Fruit fly (Drosophila melanogaster) whole organism, wandering third instar larva: Measurements from ENCODE around the gene Dif.

Experiments
- CG32264 ChIP-seq: fragments of 200-800 bp; sonication (Bioruptor generic); optimal IDR thresholded peaks from 2 replicates; lab custom pipeline; 2016; ENCODE audit warnings: missing biosample characterization, missing genetic modification characterization
- CG9705 ChIP-seq: fragments of 200-800 bp; sonication (Bioruptor generic); optimal IDR thresholded peaks from 2 replicates; lab custom pipeline; 2018; ENCODE audit warnings: missing biosample characterization, mild to moderate bottlenecking, missing genetic modification characterization
- Dfd ChIP-seq: fragments of >200 bp; optimal IDR thresholded peaks from 2 replicates; lab custom pipeline; 2017; ENCODE audit warnings: missing biosample characterization, missing genetic modification characterization
- Dif ChIP-seq: fragments of 200-275, 200-300 bp; sonication (Bioruptor generic); optimal IDR thresholded peaks from 2 replicates; lab custom pipeline; 2018; ENCODE audit warnings: missing biosample characterization, missing genetic modification characterization; ENCODE audit not compliant: partially characterized antibody
- Myc ChIP-seq: fragments of >200 bp; optimal IDR thresholded peaks from 2 replicates; lab custom pipeline; 2017
- OdsH ChIP-seq: fragments of 200-800 bp; sonication (Bioruptor generic); optimal IDR thresholded peaks from 2 replicates; lab custom pipeline; 2016; ENCODE audit warnings: missing biosample characterization, mild to moderate bottlenecking, missing genetic modification characterization
- br ChIP-seq: fragments of 200-800 bp; sonication (Bioruptor generic); optimal IDR thresholded peaks from 2 replicates; lab custom pipeline; 2016; ENCODE audit warnings: missing biosample characterization, missing genetic modification characterization
- dmrt93B ChIP-seq: fragments of 200-800 bp; sonication (Bioruptor generic); optimal IDR thresholded peaks from 2 replicates; lab custom pipeline; 2018; ENCODE audit warnings: missing biosample characterization, mild to moderate bottlenecking, missing genetic modification characterization
- dsf ChIP-seq: sonication (Bioruptor generic); optimal IDR thresholded peaks from 2 replicates; lab custom pipeline; 2016; ENCODE audit warnings: missing biosample characterization, missing genetic modification characterization, borderline replicate concordance
- foxo ChIP-seq, 2 experiments: fragments of 200-800 bp; sonication (Bioruptor generic); optimal IDR thresholded peaks; 2 replicates in 1 of 2; 3 replicates in 1 of 2; lab custom pipeline; 2016 to 2017; ENCODE audit warnings: missing biosample characterization in 2 of 2, missing genetic modification characterization in 2 of 2
- h ChIP-seq: fragments of 200-800 bp; sonication (Bioruptor generic); optimal IDR thresholded peaks from 3 replicates; lab custom pipeline; 2016; ENCODE audit warnings: missing biosample characterization, mild to moderate bottlenecking, missing genetic modification characterization
- psq ChIP-seq: fragments of 200-800 bp; sonication (Bioruptor generic); optimal IDR thresholded peaks from 3 replicates; lab custom pipeline; 2017; ENCODE audit warnings: missing biosample characterization, mild to moderate bottlenecking, missing genetic modification characterization, moderate library complexity
- tai ChIP-seq: sonication (Bioruptor generic); optimal IDR thresholded peaks from 2 replicates; lab custom pipeline; 2016; ENCODE audit warnings: missing biosample characterization, missing genetic modification characterization
- woc ChIP-seq: sonication (Bioruptor generic); optimal IDR thresholded peaks from 2 replicates; lab custom pipeline; 2016; ENCODE audit warnings: missing biosample characterization, mild to moderate bottlenecking, missing genetic modification characterization

- TF ChIP-seq Dif (GFP tag; lab: Kevin White, UChicago) (no peak), Dfd (GFP tag; lab: Kevin White, UChicago) (no peak), foxo (GFP tag; optimal IDR thresholded peaks at IDR 0.05; lab: Kevin White, UChicago) (no peak), CG9705 (GFP tag; lab: Kevin White, UChicago) (no peak), tai (GFP tag; lab: Kevin White, UChicago) (no peak), dsf (GFP tag; lab: Kevin White, UChicago) (no peak), Myc (lab: Kevin White, UChicago) (no peak), br (GFP tag; lab: Kevin White, UChicago) (no peak), psq (GFP tag; lab: Kevin White, UChicago) (no peak), woc (GFP tag; lab: Kevin White, UChicago) (no peak), OdsH (no peak), dmrt93B (no peak), h (GFP tag; lab: Kevin White, UChicago) (no peak), CG32264 (GFP tag; lab: Kevin White, UChicago) (no peak)
Measured at dm6 chr2L:17375955-17376659, 56.9 kb downstream of the Dif start.
